Fruit fly (Drosophila melanogaster) whole organism, embryonic: ENCODE data around the gene NC2beta.
A peak's percentile ranks its signal among the peaks of the same experiment; 100 is the strongest.

Experiments used
- ATbp ChIP-seq: fragments of 200-800 bp; sonication (Bioruptor generic); optimal IDR thresholded peaks from 2 replicates; lab custom pipeline; 2017; ENCODE audit warnings: missing biosample characterization, mild to moderate bottlenecking, missing genetic modification characterization, missing genetic modification reagents
- Asciz ChIP-seq: fragments of 200-800 bp; sonication (Bioruptor generic); optimal IDR thresholded peaks from 2 replicates; lab custom pipeline; 2017; ENCODE audit warnings: missing biosample characterization, mild to moderate bottlenecking, missing genetic modification characterization, missing genetic modification reagents
- Atf-2 ChIP-seq: fragments of 200-800 bp; sonication (Bioruptor generic); optimal IDR thresholded peaks from 2 replicates; lab custom pipeline; 2016; ENCODE audit warnings: missing biosample characterization, missing genetic modification characterization
- B-H2 ChIP-seq: fragments of 200-800 bp; sonication (Bioruptor generic); optimal IDR thresholded peaks from 2 replicates; lab custom pipeline; 2018; ENCODE audit warnings: missing biosample characterization, mild to moderate bottlenecking, missing genetic modification characterization
- CG10209 ChIP-seq: fragments of 200-800 bp; sonication (Bioruptor generic); optimal IDR thresholded peaks from 3 replicates; lab custom pipeline; 2017; ENCODE audit warnings: missing biosample characterization, mild to moderate bottlenecking, missing genetic modification characterization, missing genetic modification reagents
- CG10654 ChIP-seq: fragments of 200-800 bp; sonication (Bioruptor generic); optimal IDR thresholded peaks from 2 replicates; lab custom pipeline; 2016; ENCODE audit warnings: missing biosample characterization, missing genetic modification characterization
- CG13296 ChIP-seq: fragments of 200-800 bp; sonication (Bioruptor generic); optimal IDR thresholded peaks from 3 replicates; lab custom pipeline; 2018; ENCODE audit warnings: missing biosample characterization, mild to moderate bottlenecking, missing genetic modification characterization
- CG13624 ChIP-seq: fragments of 200-800 bp; sonication (Bioruptor generic); optimal IDR thresholded peaks from 2 replicates; lab custom pipeline; 2016; ENCODE audit warnings: missing biosample characterization, missing genetic modification characterization
- CG14860 ChIP-seq: fragments of 200-800 bp; sonication (Bioruptor generic); IDR thresholded peaks from 3 replicates; pipeline ENCODE4 v1.3.6; 2022; ENCODE audit warnings: missing biosample characterization, missing genetic modification characterization; ENCODE audit not compliant: partially characterized antibody
- CG14965 ChIP-seq: fragments of 200-800 bp; sonication (Bioruptor generic); optimal IDR thresholded peaks from 2 replicates; lab custom pipeline; 2016; ENCODE audit warnings: missing biosample characterization, missing genetic modification characterization, borderline replicate concordance
- CG16815 ChIP-seq: fragments of 200-800 bp; sonication (Bioruptor generic); optimal IDR thresholded peaks from 3 replicates; lab custom pipeline; 2017; ENCODE audit warnings: missing biosample characterization, mild to moderate bottlenecking, missing genetic modification characterization
- CG17802 ChIP-seq: fragments of 200-800 bp; sonication (Bioruptor generic); optimal IDR thresholded peaks from 2 replicates; lab custom pipeline; 2018; ENCODE audit warnings: missing biosample characterization, mild to moderate bottlenecking, missing genetic modification characterization, moderate library complexity
- CG17829 ChIP-seq: fragments of 200-800 bp; optimal IDR thresholded peaks from 2 replicates; lab custom pipeline; 2019; ENCODE audit warnings: missing biosample characterization, mild to moderate bottlenecking, missing genetic modification characterization, moderate library complexity
- CG1792 ChIP-seq: fragments of 200-800 bp; sonication (Bioruptor generic); optimal IDR thresholded peaks from 2 replicates; lab custom pipeline; 2016; ENCODE audit warnings: missing biosample characterization, missing genetic modification characterization
- CG18262 ChIP-seq: fragments of 200-800 bp; optimal IDR thresholded peaks from 3 replicates; lab custom pipeline; 2019; ENCODE audit warnings: missing biosample characterization, mild to moderate bottlenecking, missing genetic modification characterization, moderate library complexity
- CG2116 ChIP-seq: fragments of 200-800 bp; sonication (Bioruptor generic); optimal IDR thresholded peaks from 3 replicates; lab custom pipeline; 2018; ENCODE audit warnings: missing biosample characterization, mild to moderate bottlenecking, missing genetic modification characterization
- CG2129 ChIP-seq: fragments of 200-800 bp; sonication (Bioruptor generic); IDR thresholded peaks from 2 replicates; pipeline ENCODE4 v1.3.6; 2022; ENCODE audit warnings: missing biosample characterization, missing genetic modification characterization; ENCODE audit not compliant: partially characterized antibody
- CG2712 ChIP-seq: fragments of 200-800 bp; optimal IDR thresholded peaks from 3 replicates; lab custom pipeline; 2019; ENCODE audit warnings: missing biosample characterization, mild to moderate bottlenecking, missing genetic modification characterization, moderate library complexity
- CG3407 ChIP-seq: fragments of 200-800 bp; sonication (Bioruptor generic); optimal IDR thresholded peaks from 2 replicates; lab custom pipeline; 2018; ENCODE audit warnings: missing biosample characterization, mild to moderate bottlenecking, missing genetic modification characterization
- CG4282 ChIP-seq: fragments of 200-800 bp; sonication (Bioruptor generic); optimal IDR thresholded peaks from 2 replicates; lab custom pipeline; 2016; ENCODE audit warnings: missing biosample characterization, missing genetic modification characterization
- CG4328 ChIP-seq: fragments of 200-800 bp; sonication (Bioruptor generic); optimal IDR thresholded peaks from 3 replicates; lab custom pipeline; 2017; ENCODE audit warnings: missing biosample characterization, missing genetic modification reagents, missing genetic modification characterization
- CG4820 ChIP-seq: fragments of 200-800 bp; sonication (Bioruptor generic); optimal IDR thresholded peaks from 3 replicates; lab custom pipeline; 2016; ENCODE audit warnings: missing biosample characterization, missing genetic modification characterization
- CG6854 ChIP-seq: fragments of 200-800 bp; sonication (Bioruptor generic); optimal IDR thresholded peaks from 3 replicates; lab custom pipeline; 2017; ENCODE audit warnings: missing biosample characterization, mild to moderate bottlenecking, missing genetic modification characterization
- CG7839 ChIP-seq: fragments of 200-800 bp; sonication (Bioruptor generic); optimal IDR thresholded peaks from 3 replicates; lab custom pipeline; 2018; ENCODE audit warnings: missing biosample characterization, mild to moderate bottlenecking, missing genetic modification characterization, moderate library complexity
- CG7987 ChIP-seq: fragments of 200-800 bp; sonication (Bioruptor generic); optimal IDR thresholded peaks from 2 replicates; lab custom pipeline; 2018; ENCODE audit warnings: missing biosample characterization, mild to moderate bottlenecking, missing genetic modification characterization, moderate library complexity
- CG8478 ChIP-seq: fragments of >200 bp; optimal IDR thresholded peaks from 2 replicates; lab custom pipeline; 2018
- CG9437 ChIP-seq: fragments of 200-800 bp; sonication (Bioruptor generic); optimal IDR thresholded peaks from 2 replicates; lab custom pipeline; 2018; ENCODE audit warnings: missing biosample characterization, mild to moderate bottlenecking, missing genetic modification characterization
- CTCF ChIP-seq: fragments of 200-800 bp; sonication (Bioruptor generic); optimal IDR thresholded peaks from 2 replicates; lab custom pipeline; 2017; ENCODE audit warnings: missing biosample characterization, mild to moderate bottlenecking, missing genetic modification characterization, moderate library complexity
- HmgD ChIP-seq: fragments of 200-800 bp; sonication (Bioruptor generic); optimal IDR thresholded peaks from 3 replicates; lab custom pipeline; 2016; ENCODE audit warnings: missing biosample characterization, missing genetic modification characterization
- Mad ChIP-seq: fragments of 200-800 bp; sonication (Bioruptor generic); optimal IDR thresholded peaks from 2 replicates; lab custom pipeline; 2016; ENCODE audit warnings: missing biosample characterization, missing genetic modification characterization
- NK7.1 ChIP-seq: fragments of 200-800 bp; sonication (Bioruptor generic); optimal IDR thresholded peaks from 3 replicates; lab custom pipeline; 2016; ENCODE audit warnings: missing biosample characterization, missing genetic modification characterization
- Opbp ChIP-seq: fragments of 200-800 bp; sonication (Bioruptor generic); IDR thresholded peaks from 3 replicates; pipeline ENCODE4 v1.3.6; 2022; ENCODE audit warnings: missing biosample characterization, missing genetic modification characterization; ENCODE audit not compliant: partially characterized antibody
- aop ChIP-seq: fragments of 200-800 bp; sonication (Bioruptor generic); IDR thresholded peaks from 2 replicates; pipeline ENCODE4 v1.3.6; 2022; ENCODE audit warnings: missing biosample characterization, missing genetic modification characterization
- ara ChIP-seq: fragments of 200-800 bp; sonication (Bioruptor generic); IDR thresholded peaks from 2 replicates; pipeline ENCODE4 v1.3.6; 2022; ENCODE audit warnings: missing biosample characterization, missing genetic modification characterization
- ci ChIP-seq: fragments of 200-800 bp; sonication (Bioruptor generic); IDR thresholded peaks from 3 replicates; pipeline ENCODE4 v1.3.6; 2022; ENCODE audit warnings: missing biosample characterization, missing genetic modification characterization
- dmrt99B ChIP-seq: fragments of 200-800 bp; sonication (Bioruptor generic); optimal IDR thresholded peaks from 2 replicates; lab custom pipeline; 2018; ENCODE audit warnings: missing biosample characterization, mild to moderate bottlenecking, missing genetic modification characterization, moderate library complexity
- esg ChIP-seq: fragments of 200-800 bp; sonication (Bioruptor generic); conservative IDR thresholded peaks from 2 replicates; pipeline ENCODE4 v1.3.6; 2022; ENCODE audit warnings: missing biosample characterization, missing genetic modification characterization
- eyg ChIP-seq: fragments of 200-800 bp; sonication (Bioruptor generic); optimal IDR thresholded peaks from 3 replicates; lab custom pipeline; 2016; ENCODE audit warnings: missing biosample characterization, missing genetic modification characterization
- fd3F ChIP-seq: fragments of 200-800 bp; sonication (Bioruptor generic); optimal IDR thresholded peaks from 2 replicates; lab custom pipeline; 2018; ENCODE audit warnings: missing biosample characterization, mild to moderate bottlenecking, missing genetic modification characterization, moderate library complexity
- gcm2 ChIP-seq: fragments of 200-800 bp; sonication (Bioruptor generic); optimal IDR thresholded peaks from 2 replicates; lab custom pipeline; 2016; ENCODE audit warnings: missing biosample characterization, missing genetic modification characterization
- knrl ChIP-seq: fragments of 200-800 bp; sonication (Bioruptor generic); IDR thresholded peaks from 3 replicates; pipeline ENCODE4 v1.3.6; 2022; ENCODE audit warnings: missing biosample characterization, missing genetic modification characterization; ENCODE audit not compliant: partially characterized antibody
- lilli ChIP-seq: fragments of 200-800 bp; sonication (Bioruptor generic); optimal IDR thresholded peaks from 3 replicates; lab custom pipeline; 2016; ENCODE audit warnings: missing biosample characterization, missing genetic modification characterization
- nmo ChIP-seq: fragments of 200-800 bp; sonication (Bioruptor generic); optimal IDR thresholded peaks from 2 replicates; lab custom pipeline; 2018; ENCODE audit warnings: missing biosample characterization, mild to moderate bottlenecking, missing genetic modification characterization, moderate library complexity
- pfk ChIP-seq: fragments of 200-800 bp; sonication (Bioruptor generic); optimal IDR thresholded peaks from 2 replicates; lab custom pipeline; 2018; ENCODE audit warnings: missing biosample characterization, mild to moderate bottlenecking, missing genetic modification characterization, moderate library complexity
- ro ChIP-seq: fragments of 200-800 bp; sonication (Bioruptor generic); IDR thresholded peaks from 2 replicates; pipeline ENCODE4 v1.3.6; 2022; ENCODE audit warnings: missing biosample characterization, missing genetic modification characterization
- scrt ChIP-seq: fragments of 200-800 bp; sonication (Bioruptor generic); optimal IDR thresholded peaks from 2 replicates; lab custom pipeline; 2018; ENCODE audit warnings: missing biosample characterization, mild to moderate bottlenecking, missing genetic modification characterization, moderate library complexity
- tup ChIP-seq: fragments of 200-800 bp; sonication (Bioruptor generic); optimal IDR thresholded peaks from 2 replicates; lab custom pipeline; 2016; ENCODE audit warnings: missing biosample characterization, mild to moderate bottlenecking, missing genetic modification characterization, moderate library complexity
- vfl ChIP-seq: fragments of 200-800 bp; sonication (Bioruptor generic); optimal IDR thresholded peaks from 2 replicates; lab custom pipeline; 2016; ENCODE audit warnings: missing biosample characterization, missing genetic modification characterization
- vvl ChIP-seq: fragments of 200-800 bp; sonication (Bioruptor generic); IDR thresholded peaks from 2 replicates; pipeline ENCODE4 v1.3.6; 2022; ENCODE audit warnings: missing biosample characterization, missing genetic modification characterization

Gene NC2beta

dm6 chr2L:14995594-14996463, 11.8 kb upstream of the NC2beta start (continued):
- TF ChIP-seq ara (GFP tag; lab: Robert Waterston, UW), result peak; percentile 92
- peak; percentile 95 for TF ChIP-seq ci (GFP tag; lab: Robert Waterston, UW)
- peak; percentile 48 for TF ChIP-seq Mad
- no peak for TF ChIP-seq CG14965
- TF ChIP-seq CG7839 (tag; lab: Kevin White, UChicago), result peak; percentile 95
- peak; percentile 34 for TF ChIP-seq CG4328 (GFP tag; lab: Kevin White, UChicago)
- peak; percentile 90 for TF ChIP-seq CG10209 (GFP tag; lab: Kevin White, UChicago)
- peak; percentile 43 for TF ChIP-seq CG2116 (GFP tag; lab: Kevin White, UChicago)
- peak; percentile 85 for TF ChIP-seq fd3F (GFP tag; lab: Kevin White, UChicago)
- TF ChIP-seq vfl (GFP tag; lab: Kevin White, UChicago), result peak; percentile 53
- peak; percentile 92 for TF ChIP-seq Asciz (GFP tag; lab: Kevin White, UChicago)
- TF ChIP-seq HmgD (GFP tag; lab: Kevin White, UChicago), result peak; percentile 51
- peak; percentile 90 for TF ChIP-seq CG4820
- TF ChIP-seq CTCF (GFP tag; lab: Kevin White, UChicago), result peak; percentile 23
- peak; percentile 70 for TF ChIP-seq CG17802 (tag; lab: Kevin White, UChicago)
- TF ChIP-seq CG3407 (GFP tag; lab: Kevin White, UChicago), result peak; percentile 82
- peak; percentile 45 for TF ChIP-seq tup (GFP tag; lab: Kevin White, UChicago)
- peak; percentile 19 for TF ChIP-seq gcm2 (GFP tag; lab: Kevin White, UChicago)
- peak; percentile 38 for TF ChIP-seq Atf-2 (GFP tag; lab: Kevin White, UChicago)
- TF ChIP-seq CG2712 (tag; lab: Kevin White, UChicago), result peak; percentile 96
- TF ChIP-seq vvl (GFP tag; lab: Robert Waterston, UW), result peak; percentile 97
- peak; percentile 82 for TF ChIP-seq CG13296 (GFP tag; lab: Kevin White, UChicago)
- TF ChIP-seq CG10654 (GFP tag; lab: Kevin White, UChicago), result peak; percentile 89
- TF ChIP-seq pfk (GFP tag; lab: Kevin White, UChicago), result peak; percentile 20
- TF ChIP-seq NK7.1, result no peak
- TF ChIP-seq lilli (GFP tag; lab: Kevin White, UChicago), result peak; percentile 75
- peak; percentile 95 for TF ChIP-seq CG17829 (tag; lab: Kevin White, UChicago)
- no peak for TF ChIP-seq CG4282 (GFP tag; lab: Kevin White, UChicago)
- no peak for TF ChIP-seq CG14860
- no peak for TF ChIP-seq eyg (GFP tag; lab: Kevin White, UChicago)
- no peak for TF ChIP-seq CG2129 (GFP tag; lab: Robert Waterston, UW)
- TF ChIP-seq CG7987 (GFP tag; lab: Kevin White, UChicago), result peak; percentile 70
- peak; percentile 87 for TF ChIP-seq ro (GFP tag; lab: Robert Waterston, UW)
- no peak for TF ChIP-seq CG13624 (GFP tag; lab: Kevin White, UChicago)
- TF ChIP-seq CG6854 (GFP tag; lab: Kevin White, UChicago), result peak; percentile 62
- TF ChIP-seq aop (GFP tag; lab: Robert Waterston, UW), result peak; percentile 71; the same call in 1 of the 2 replicates
- TF ChIP-seq CG1792, result peak; percentile 14
- peak; percentile 98 for TF ChIP-seq dmrt99B
- no peak for TF ChIP-seq B-H2
- peak; percentile 66 for TF ChIP-seq CG16815 (GFP tag; lab: Kevin White, UChicago)
- TF ChIP-seq knrl (GFP tag; lab: Robert Waterston, UW), result no peak
- TF ChIP-seq CG8478 (lab: Kevin White, UChicago), result no peak
- peak; percentile 92 for TF ChIP-seq esg (GFP tag; lab: Robert Waterston, UW)
- TF ChIP-seq CG18262 (tag; lab: Kevin White, UChicago), result peak; percentile 94
- peak; percentile 96 for TF ChIP-seq nmo
- TF ChIP-seq scrt (GFP tag; lab: Kevin White, UChicago), result peak; percentile 96
- TF ChIP-seq CG9437 (GFP tag; lab: Kevin White, UChicago), result peak; percentile 73
- peak; percentile 95 for TF ChIP-seq ATbp (GFP tag; lab: Kevin White, UChicago)
- no peak for TF ChIP-seq Opbp (GFP tag; lab: Robert Waterston, UW)
